Worm (Caenorhabditis elegans): Measurements from ENCODE around the gene Y6G8.5.

- TF ChIP-seq lin-29 (GFP tag; IDR thresholded peaks at IDR 0.05): no peak
- TF ChIP-seq ztf-7 (tag; optimal IDR thresholded peaks at IDR 0.05): no peak
Observed at ce11 chrV:17660003-17660402, 44.5 kb upstream of the Y6G8.5 start, which contains the start of gene dgat-2.

Data from whole organism, L4 larva.